Fruit fly (Drosophila melanogaster): ENCODE data around the gene VhaM9.7-a.

The VhaM9.7-a gene

dm6 chr3L:4232227-4232626, 30.3 kb upstream of the VhaM9.7-a start (continued):
- TF ChIP-seq CG30403 (GFP tag; optimal IDR thresholded peaks at IDR 0.05), result no peak
- TF ChIP-seq dati (GFP tag; IDR thresholded peaks at IDR 0.05), result no peak
- TF ChIP-seq CG2875 (GFP tag; optimal IDR thresholded peaks at IDR 0.05), result no peak
- TF ChIP-seq MESR4 (GFP tag; optimal IDR thresholded peaks at IDR 0.05), result no peak
- no peak for TF ChIP-seq az2 (GFP tag; optimal IDR thresholded peaks at IDR 0.05)
- peak; percentile 32 for TF ChIP-seq CG5180 (GFP tag; optimal IDR thresholded peaks at IDR 0.05)
- no peak for TF ChIP-seq CG12236 (GFP tag; optimal IDR thresholded peaks at IDR 0.05)
- TF ChIP-seq pros (GFP tag; optimal IDR thresholded peaks at IDR 0.05), result peak; percentile 94
- TF ChIP-seq Gug (GFP tag; IDR thresholded peaks at IDR 0.05), result no peak
- TF ChIP-seq CG6654 (GFP tag; optimal IDR thresholded peaks at IDR 0.05), result no peak
- peak; percentile 24 for TF ChIP-seq grn (GFP tag; optimal IDR thresholded peaks at IDR 0.05)
- no peak for TF ChIP-seq slp2 (GFP tag; optimal IDR thresholded peaks at IDR 0.05)
- TF ChIP-seq CG10431 (GFP tag; optimal IDR thresholded peaks at IDR 0.05), result no peak
- TF ChIP-seq CG31388 (GFP tag; optimal IDR thresholded peaks at IDR 0.05), result no peak
- peak; percentile 8 for TF ChIP-seq CG12769 (tag; optimal IDR thresholded peaks at IDR 0.05)
- TF ChIP-seq CG15073 (GFP tag; optimal IDR thresholded peaks at IDR 0.05), result no peak
- no peak for TF ChIP-seq Mrtf (GFP tag; IDR thresholded peaks at IDR 0.05)
- peak; percentile 98 for TF ChIP-seq oc (tag; optimal IDR thresholded peaks at IDR 0.05)
- peak; percentile 11 for TF ChIP-seq CG10543 (GFP tag; optimal IDR thresholded peaks at IDR 0.05)
- no peak for TF ChIP-seq Elba2 (GFP tag; optimal IDR thresholded peaks at IDR 0.05)
- no peak for TF ChIP-seq CG8359 (GFP tag; optimal IDR thresholded peaks at IDR 0.05; ENCODE audit: borderline replicate concordance)
- no peak for TF ChIP-seq fd102C (GFP tag; optimal IDR thresholded peaks at IDR 0.05)
- no peak for TF ChIP-seq CG14441 (GFP tag; IDR thresholded peaks at IDR 0.05)
- no peak for TF ChIP-seq sd (tag; optimal IDR thresholded peaks at IDR 0.05)
- no peak for TF ChIP-seq CG1792 (GFP tag; optimal IDR thresholded peaks at IDR 0.05)
- peak; percentile 85 for TF ChIP-seq z (GFP tag; IDR thresholded peaks at IDR 0.05)
- peak; percentile 56; the same call in 1 of the 3 replicates for TF ChIP-seq ci (GFP tag; IDR thresholded peaks at IDR 0.05)
- no peak for TF ChIP-seq run (tag; optimal IDR thresholded peaks at IDR 0.05)
- no peak for TF ChIP-seq HLH54F (GFP tag; optimal IDR thresholded peaks at IDR 0.05)
- TF ChIP-seq CG2889 (GFP tag; IDR thresholded peaks at IDR 0.05), result no peak
- no peak for TF ChIP-seq sisA (GFP tag; IDR thresholded peaks at IDR 0.05)
- TF ChIP-seq kay (GFP tag; optimal IDR thresholded peaks at IDR 0.05), result peak; percentile 71
- peak; percentile 53 for TF ChIP-seq HLHmδ (GFP tag; optimal IDR thresholded peaks at IDR 0.05)
- TF ChIP-seq chif (GFP tag; optimal IDR thresholded peaks at IDR 0.05), result no peak
- TF ChIP-seq CG4360 (GFP tag; IDR thresholded peaks at IDR 0.05), result no peak
- no peak for TF ChIP-seq CG4328 (GFP tag; optimal IDR thresholded peaks at IDR 0.05)
- TF ChIP-seq CG7556 (GFP tag; optimal IDR thresholded peaks at IDR 0.05), result no peak
- no peak for TF ChIP-seq klu (GFP tag; IDR thresholded peaks at IDR 0.05)
- peak; percentile 97 for TF ChIP-seq crol (GFP tag; IDR thresholded peaks at IDR 0.05)
- no peak for TF ChIP-seq gro (GFP tag; optimal IDR thresholded peaks at IDR 0.05)
- TF ChIP-seq cg (GFP tag; optimal IDR thresholded peaks at IDR 0.05), result peak; percentile 72
- TF ChIP-seq CG9437 (GFP tag; optimal IDR thresholded peaks at IDR 0.05), result no peak
- no peak for TF ChIP-seq pan (optimal IDR thresholded peaks at IDR 0.05)
- TF ChIP-seq pan (GFP tag; optimal IDR thresholded peaks at IDR 0.05 in 1 of 2, IDR thresholded peaks at IDR 0.05 in 1 of 2), result peak in 1 of 2 experiments; percentile 9
- peak; percentile 97 for TF ChIP-seq kni (GFP tag; optimal IDR thresholded peaks at IDR 0.05)
- TF ChIP-seq pum (GFP tag; optimal IDR thresholded peaks at IDR 0.05), result no peak
- TF ChIP-seq gem (tag; optimal IDR thresholded peaks at IDR 0.05), result no peak
- TF ChIP-seq bbx (GFP tag; IDR thresholded peaks at IDR 0.05; ENCODE audit: partially characterized antibody), result 0 out of 2 replicates have a peak, but pooled peaks have one; percentile 23
- TF ChIP-seq org-1 (GFP tag; optimal IDR thresholded peaks at IDR 0.05), result no peak
- TF ChIP-seq Hr78 (GFP tag; optimal IDR thresholded peaks at IDR 0.05), result peak in 1 of 2 experiments; percentile 76
